Worm (Caenorhabditis elegans) whole organism, L3 larva: ENCODE results near the gene F37A4.2.

ENCODE experiments used
- elt-3 ChIP-seq, 3 experiments: fragments of 150-350 bp in 1 of 3; sonication (generic microtip) in 2 of 3; optimal IDR thresholded peaks; 2 replicates in 2 of 3; 4 replicates in 1 of 3; lab custom pipeline; 2014 to 2017; ENCODE audit warnings: missing biosample characterization in 3 of 3, missing genetic modification characterization in 3 of 3
- fos-1 ChIP-seq: fragments of 150-350 bp; optimal IDR thresholded peaks from 2 replicates; lab custom pipeline; 2014; ENCODE audit warnings: missing biosample characterization, missing genetic modification characterization
- nhr-11 ChIP-seq: fragments of 150-350 bp; optimal IDR thresholded peaks from 2 replicates; lab custom pipeline; 2014; ENCODE audit warnings: missing biosample characterization, missing genetic modification characterization
- nhr-43 ChIP-seq: sonication (generic microtip); optimal IDR thresholded peaks from 2 replicates; lab custom pipeline; 2016; ENCODE audit warnings: mild to moderate bottlenecking, missing genetic modification characterization, missing compliant biosample characterization; ENCODE audit not compliant: poor library complexity, severe bottlenecking
- nhr-76 ChIP-seq: fragments of 150-350 bp; sonication (generic microtip); optimal IDR thresholded peaks from 5 replicates; lab custom pipeline; 2014; ENCODE audit warnings: missing biosample characterization, missing genetic modification characterization
- nhr-77 ChIP-seq: fragments of 150-350 bp; optimal IDR thresholded peaks from 2 replicates; lab custom pipeline; 2014; ENCODE audit warnings: missing biosample characterization, missing genetic modification characterization
- pqm-1 ChIP-seq: fragments of 150-350 bp; optimal IDR thresholded peaks from 2 replicates; lab custom pipeline; 2017; ENCODE audit warnings: missing biosample characterization, missing genetic modification characterization, inconsistent platforms
- snpc-4 ChIP-seq: fragments of 150-350 bp; optimal IDR thresholded peaks from 2 replicates; lab custom pipeline; 2014; ENCODE audit warnings: missing biosample characterization, missing genetic modification characterization
- tbx-2 ChIP-seq: sonication (generic microtip); optimal IDR thresholded peaks from 2 replicates; lab custom pipeline; 2016; ENCODE audit warnings: mild to moderate bottlenecking, missing genetic modification characterization, missing compliant biosample characterization

- TF ChIP-seq pqm-1 (tag; lab: Kevin White, UChicago) (no peak), snpc-4 (tag; lab: Kevin White, UChicago) (no peak), tbx-2 (tag; lab: Kevin White, UChicago) (no peak), nhr-76 (tag; lab: Kevin White, UChicago) (no peak), nhr-43 (no peak), nhr-11 (no peak), fos-1 (no peak), elt-3 (tag; optimal IDR thresholded peaks at IDR 0.05; lab: Kevin White, UChicago) (no peak), nhr-77 (tag; lab: Kevin White, UChicago) (no peak)
Observed at ce11 chrIII:6736566-6736965, 14.3 kb downstream of the F37A4.2 start, which contains the start of gene Y102E9.6.
